Worm (Caenorhabditis elegans): ENCODE results near the gene ndub-6.

Gene ndub-6

DNA sequence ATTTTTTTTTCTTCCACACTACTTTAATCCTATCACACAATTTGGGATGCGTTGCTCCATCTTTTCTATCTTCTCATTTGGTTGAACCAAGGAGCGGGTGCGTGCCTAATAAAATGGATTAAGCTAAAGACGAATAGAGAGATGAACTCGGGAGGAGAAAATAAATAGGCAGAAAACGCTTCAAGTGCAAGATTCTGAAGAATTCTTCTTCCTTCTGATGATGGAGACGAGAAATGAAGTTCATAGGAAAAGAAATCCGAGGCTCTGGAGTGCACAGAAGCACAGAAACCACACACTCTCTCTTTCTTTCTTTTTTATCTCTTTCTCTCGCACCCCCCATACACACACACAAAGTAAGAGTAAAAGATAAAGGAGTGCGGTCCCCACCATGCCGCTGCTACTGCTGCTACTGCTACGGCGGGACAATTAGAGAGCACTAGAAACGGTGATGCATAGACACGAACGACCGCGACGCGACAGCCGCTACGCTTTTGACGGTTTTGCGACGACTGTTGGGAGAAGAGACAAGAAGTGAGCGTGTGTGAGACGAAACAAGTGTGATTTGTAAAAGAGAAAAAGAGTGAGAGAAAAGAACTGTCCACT, 40.0 kb downstream of the ndub-6 start (continued):
- peak; percentile 42 for TF ChIP-seq ceh-16 (tag; optimal IDR thresholded peaks at IDR 0.05)
- peak; percentile 76 for TF ChIP-seq C34F6.9 (tag; optimal IDR thresholded peaks at IDR 0.05)
- peak; percentile 15 for TF ChIP-seq nhr-6 (tag; optimal IDR thresholded peaks at IDR 0.05)
- TF ChIP-seq egl-27 (tag; optimal IDR thresholded peaks at IDR 0.05), result peak; percentile 45
- peak; percentile 48 for TF ChIP-seq lin-11 (tag; optimal IDR thresholded peaks at IDR 0.05)
- no peak for TF ChIP-seq peb-1 (tag; optimal IDR thresholded peaks at IDR 0.05)
- no peak for TF ChIP-seq elt-3 (tag; optimal IDR thresholded peaks at IDR 0.05)

DNA sequence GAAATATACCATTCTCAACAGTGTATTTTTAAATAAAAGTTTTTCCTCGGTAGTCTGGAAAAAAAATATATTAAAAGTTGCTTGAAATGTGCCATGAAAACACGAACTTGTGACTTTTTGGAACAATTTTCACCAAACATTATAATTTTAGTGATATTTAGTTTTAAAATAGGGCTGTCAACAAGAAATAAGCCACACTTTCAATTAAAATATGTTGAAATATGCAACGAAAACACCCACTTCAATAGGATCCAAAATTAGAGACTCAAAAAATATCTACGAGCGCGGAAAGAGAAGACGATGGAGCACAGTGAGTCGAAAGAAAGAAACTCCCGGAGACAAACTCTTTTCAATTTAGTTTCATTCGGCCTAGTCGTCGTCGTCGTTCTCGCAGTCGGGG, 41.3 kb downstream of the ndub-6 start, which contains the start of gene ZK792.12:
Gene ZK792.12, plus strand, starts transcription at position 301 of the 400 bp plus-strand sequence.
- TF ChIP-seq nhr-12 (tag; optimal IDR thresholded peaks at IDR 0.05) (no peak), mbf-1 (tag; optimal IDR thresholded peaks at IDR 0.05) (no peak), zag-1 (tag; optimal IDR thresholded peaks at IDR 0.05) (no peak), mab-5 (tag; optimal IDR thresholded peaks at IDR 0.05) (no peak), gmeb-1 (tag; optimal IDR thresholded peaks at IDR 0.05) (no peak), nhr-10 (tag; optimal IDR thresholded peaks at IDR 0.05) (no peak), F13H6.1 (tag; optimal IDR thresholded peaks at IDR 0.05) (no peak), unc-39 (tag; optimal IDR thresholded peaks at IDR 0.05) (no peak), lin-11 (tag; optimal IDR thresholded peaks at IDR 0.05) (no peak), crh-2 (tag; optimal IDR thresholded peaks at IDR 0.05) (no peak), nhr-129 (tag; optimal IDR thresholded peaks at IDR 0.05) (no peak), ZK546.5 (tag; optimal IDR thresholded peaks at IDR 0.05) (no peak), ama-1 (optimal IDR thresholded peaks at IDR 0.05) (no peak), ztf-11 (tag; optimal IDR thresholded peaks at IDR 0.05) (no peak)

DNA sequence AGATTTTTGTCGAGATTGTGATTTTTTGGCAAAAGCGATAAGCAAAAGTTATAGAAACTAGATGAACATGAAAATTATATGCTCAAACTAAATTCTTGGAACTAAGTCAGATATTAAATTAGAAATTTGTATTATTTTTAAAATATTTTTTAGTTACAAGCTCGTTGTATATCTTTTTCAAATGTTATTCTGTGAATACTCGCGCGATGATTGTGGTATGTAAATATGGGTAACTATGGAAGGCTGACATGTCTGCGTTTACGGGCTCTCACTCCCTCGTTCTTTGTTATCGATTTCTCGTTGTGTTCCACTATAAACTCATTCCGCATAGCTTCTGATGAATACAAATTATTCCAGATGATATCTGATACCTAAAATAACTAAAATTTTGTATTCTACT, 41.9 kb downstream of the ndub-6 start, which contains the start of gene ZK792.7:
Gene ZK792.7, plus strand, starts transcription at position 301 of the 400 bp plus-strand sequence.
- no peak for TF ChIP-seq F13H6.1 (tag; optimal IDR thresholded peaks at IDR 0.05)
- no peak for TF ChIP-seq nhr-23 (tag; optimal IDR thresholded peaks at IDR 0.05)
- no peak for TF ChIP-seq elt-3 (tag; optimal IDR thresholded peaks at IDR 0.05)
- no peak for TF ChIP-seq ceh-82 (tag; optimal IDR thresholded peaks at IDR 0.05)
- no peak for TF ChIP-seq sma-3 (GFP tag; optimal IDR thresholded peaks at IDR 0.05)
- no peak for TF ChIP-seq elt-1 (tag; optimal IDR thresholded peaks at IDR 0.05)
- TF ChIP-seq ztf-1 (GFP tag; conservative IDR thresholded peaks at IDR 0.05), result no peak
- no peak for TF ChIP-seq unc-39 (tag; optimal IDR thresholded peaks at IDR 0.05)
- TF ChIP-seq sma-9 (GFP tag; optimal IDR thresholded peaks at IDR 0.05), result no peak
- TF ChIP-seq sma-9 (tag; optimal IDR thresholded peaks at IDR 0.05), result no peak
- no peak for TF ChIP-seq R02D3.7 (tag; optimal IDR thresholded peaks at IDR 0.05)
- no peak for TF ChIP-seq ceh-16 (tag; optimal IDR thresholded peaks at IDR 0.05)
- TF ChIP-seq lin-13 (GFP tag; optimal IDR thresholded peaks at IDR 0.05), result no peak
- TF ChIP-seq nhr-21 (tag; optimal IDR thresholded peaks at IDR 0.05), result no peak
- TF ChIP-seq sem-4 (tag; optimal IDR thresholded peaks at IDR 0.05), result no peak
- no peak for TF ChIP-seq dmd-4 (tag; optimal IDR thresholded peaks at IDR 0.05)
- TF ChIP-seq nhr-11 (tag; optimal IDR thresholded peaks at IDR 0.05), result no peak
- no peak for TF ChIP-seq aly-2 (tag; optimal IDR thresholded peaks at IDR 0.05)
- no peak for TF ChIP-seq lsy-2 (tag; optimal IDR thresholded peaks at IDR 0.05)
- TF ChIP-seq mbf-1 (tag; optimal IDR thresholded peaks at IDR 0.05), result no peak

DNA sequence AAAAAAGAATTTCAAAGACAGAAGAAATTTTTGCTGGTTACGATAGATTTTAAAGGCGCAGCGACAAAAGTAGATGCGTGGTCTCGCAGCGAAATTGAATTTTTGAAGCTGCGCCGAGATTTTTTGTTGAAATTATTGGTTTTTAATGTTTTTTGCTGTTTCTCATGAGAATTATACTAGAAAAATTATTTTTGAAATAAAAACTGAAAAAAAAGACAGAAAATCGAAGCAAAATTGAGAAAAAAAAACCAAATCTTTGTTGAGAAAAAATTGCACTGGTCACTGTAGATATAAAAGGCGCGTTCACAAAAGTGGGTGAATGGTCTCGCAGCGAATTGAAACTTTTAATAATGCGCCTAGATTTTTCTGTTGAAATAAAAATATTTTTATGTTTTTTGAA, 43.4 kb downstream of the ndub-6 start:
- TF ChIP-seq unc-62 (GFP tag; optimal IDR thresholded peaks at IDR 0.05), result no peak
- no peak for TF ChIP-seq ceh-82 (tag; optimal IDR thresholded peaks at IDR 0.05)
- no peak for TF ChIP-seq mbf-1 (tag; optimal IDR thresholded peaks at IDR 0.05)
- no peak for TF ChIP-seq Y55F3AM.14 (GFP tag; optimal IDR thresholded peaks at IDR 0.05)
- no peak for TF ChIP-seq mdl-1 (tag; optimal IDR thresholded peaks at IDR 0.05)
- no peak for TF ChIP-seq F13H6.1 (tag; optimal IDR thresholded peaks at IDR 0.05)
- no peak for TF ChIP-seq nhr-25 (tag; optimal IDR thresholded peaks at IDR 0.05)
- TF ChIP-seq ama-1 (optimal IDR thresholded peaks at IDR 0.05), result no peak
- TF ChIP-seq ztf-1 (GFP tag; conservative IDR thresholded peaks at IDR 0.05), result no peak
- no peak for TF ChIP-seq gmeb-1 (tag; optimal IDR thresholded peaks at IDR 0.05)
- TF ChIP-seq zag-1 (tag; optimal IDR thresholded peaks at IDR 0.05), result no peak
- TF ChIP-seq sem-4 (tag; optimal IDR thresholded peaks at IDR 0.05), result no peak
- no peak for TF ChIP-seq peb-1 (tag; optimal IDR thresholded peaks at IDR 0.05)
